Worm (Caenorhabditis elegans) whole organism, early embryonic: ENCODE measurements around the gene msa-1.

Experiments
- B0310.2 ChIP-seq: sonication (generic microtip); optimal IDR thresholded peaks from 2 replicates; lab custom pipeline; 2016; ENCODE audit warnings: mild to moderate bottlenecking, missing genetic modification characterization, missing compliant biosample characterization
- F13C5.2 ChIP-seq: sonication (generic microtip); optimal IDR thresholded peaks from 2 replicates; lab custom pipeline; 2017; ENCODE audit warnings: mild to moderate bottlenecking, missing genetic modification characterization, inconsistent platforms, missing compliant biosample characterization
- aly-1 ChIP-seq: sonication (generic microtip); optimal IDR thresholded peaks from 2 replicates; lab custom pipeline; 2016; ENCODE audit warnings: missing genetic modification characterization, missing compliant biosample characterization
- ama-1 ChIP-seq: fragments of 150-350 bp; optimal IDR thresholded peaks from 2 replicates; lab custom pipeline; 2014
- ceh-13 ChIP-seq: fragments of 200-800 bp; sonication (Bioruptor generic); optimal IDR thresholded peaks from 2 replicates; lab custom pipeline; 2018; ENCODE audit warnings: mild to moderate bottlenecking, missing genetic modification characterization, missing compliant biosample characterization
- ceh-36 ChIP-seq: sonication (generic microtip); optimal IDR thresholded peaks from 2 replicates; lab custom pipeline; 2016; ENCODE audit warnings: missing genetic modification characterization, inconsistent platforms, missing compliant biosample characterization
- ets-7 ChIP-seq: sonication (generic microtip); optimal IDR thresholded peaks from 2 replicates; lab custom pipeline; 2016; ENCODE audit warnings: missing genotype, missing genetic modification characterization, missing compliant biosample characterization
- flt-1 ChIP-seq: fragments of 200-800 bp; sonication (Bioruptor generic); IDR thresholded peaks from 2 replicates; pipeline ENCODE4 v1.3.6; 2022; ENCODE audit warnings: missing genetic modification characterization, missing compliant biosample characterization
- hmbx-1 ChIP-seq: sonication (generic microtip); optimal IDR thresholded peaks from 2 replicates; lab custom pipeline; 2016; ENCODE audit warnings: mild to moderate bottlenecking, missing genetic modification characterization, missing compliant biosample characterization
- hmg-4 ChIP-seq: fragments of 200-800 bp; sonication (Bioruptor generic); optimal IDR thresholded peaks from 2 replicates; lab custom pipeline; 2018; ENCODE audit warnings: mild to moderate bottlenecking, missing genetic modification characterization, missing compliant biosample characterization
- hnd-1 ChIP-seq: sonication (generic microtip); optimal IDR thresholded peaks from 2 replicates; lab custom pipeline; 2016; ENCODE audit warnings: missing genetic modification characterization, missing compliant biosample characterization
- pes-1 ChIP-seq: fragments of 200-800 bp; sonication (Bioruptor generic); IDR thresholded peaks from 2 replicates; pipeline ENCODE4 v1.3.6; 2022; ENCODE audit warnings: missing genetic modification reagents, missing genetic modification characterization, missing compliant biosample characterization
- scrt-1 ChIP-seq: fragments of 200-800 bp; sonication (Bioruptor generic); IDR thresholded peaks from 2 replicates; pipeline ENCODE4 v1.3.6; 2022; ENCODE audit warnings: missing genetic modification characterization, missing compliant biosample characterization
- sea-1 ChIP-seq: fragments of 200-800 bp; sonication (Bioruptor generic); conservative IDR thresholded peaks from 2 replicates; pipeline ENCODE4 v1.3.6; 2022; ENCODE audit warnings: missing genetic modification characterization, missing compliant biosample characterization
- tbx-11 ChIP-seq: fragments of 200-800 bp; sonication (Bioruptor generic); IDR thresholded peaks from 2 replicates; pipeline ENCODE4 v1.3.6; 2022; ENCODE audit warnings: missing genetic modification characterization, missing compliant biosample characterization
- tbx-37 ChIP-seq: fragments of 200-800 bp; sonication (Bioruptor generic); conservative IDR thresholded peaks from 2 replicates; pipeline ENCODE4 v1.3.6; 2022; ENCODE audit warnings: missing genetic modification reagents, missing genetic modification characterization, missing compliant biosample characterization
- tra-4 ChIP-seq: sonication (generic microtip); optimal IDR thresholded peaks from 2 replicates; lab custom pipeline; 2017; ENCODE audit warnings: missing genetic modification characterization, missing compliant biosample characterization

msa-1 gene

DNA sequence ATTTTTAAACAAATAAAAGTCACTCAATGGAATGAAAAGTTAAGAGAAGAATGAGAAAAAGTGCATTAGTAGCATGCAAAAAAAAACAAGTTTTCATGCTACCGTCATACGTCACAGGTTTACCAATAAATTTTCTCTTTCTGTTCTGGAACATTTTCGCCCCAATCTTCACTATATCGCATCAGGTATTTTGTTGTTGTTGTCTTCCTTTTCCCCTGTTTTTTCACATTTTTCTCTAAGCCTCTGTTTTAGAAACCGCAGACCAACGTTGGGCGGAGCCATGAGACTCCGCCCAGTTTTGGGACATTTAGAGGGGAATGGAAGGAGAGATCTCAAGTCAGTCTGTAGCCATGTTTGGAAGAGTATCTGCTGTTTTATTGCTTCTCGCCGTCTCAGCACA lies at the start of gene msa-1:
Gene msa-1, plus strand, starts transcription at position 301 of the 400 bp plus-strand sequence.
- TF ChIP-seq F13C5.2 (tag; lab: Kevin White, UChicago) = no peak
- no peak for TF ChIP-seq tbx-37
- no peak for TF ChIP-seq ceh-13 (GFP tag; lab: Kevin White, UChicago)
- TF ChIP-seq tbx-11 (GFP tag; lab: Robert Waterston, UW) = no peak
- no peak for TF ChIP-seq tra-4
- no peak for TF ChIP-seq ets-7 (tag; lab: Kevin White, UChicago)
- TF ChIP-seq B0310.2 (tag; lab: Kevin White, UChicago) = no peak
- no peak for TF ChIP-seq ceh-36 (tag; lab: Kevin White, UChicago)
- no peak for TF ChIP-seq hmg-4 (GFP tag; lab: Kevin White, UChicago)
- TF ChIP-seq hnd-1 = no peak
- no peak for TF ChIP-seq ama-1 (lab: Kevin White, UChicago)
- TF ChIP-seq flt-1 (GFP tag; lab: Robert Waterston, UW) = no peak
- TF ChIP-seq hmbx-1 (tag; lab: Kevin White, UChicago) = no peak

DNA sequence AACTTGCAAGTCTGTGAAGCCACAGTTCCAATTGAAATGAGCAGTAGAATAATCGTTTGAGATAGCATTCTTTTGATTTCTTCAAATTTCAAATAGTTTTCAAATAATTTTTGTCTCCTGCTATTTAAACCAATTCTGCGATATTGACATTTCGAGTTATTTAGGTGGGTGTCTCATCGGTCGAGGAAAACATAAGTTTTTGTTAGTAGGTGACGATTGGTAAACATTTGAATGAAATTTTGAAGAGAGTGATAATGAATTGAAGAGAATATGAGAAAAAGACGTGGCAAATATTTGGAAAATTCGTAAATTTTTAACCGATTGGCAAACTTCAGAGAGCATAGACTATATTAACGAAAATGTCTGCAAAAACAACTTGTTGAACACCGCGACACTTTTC lies 48.0 kb upstream of the msa-1 start, which contains the start of gene Y73F4A.3:
Gene Y73F4A.3, minus strand, starts transcription at position 101 of the 400 bp plus-strand sequence.
- TF ChIP-seq aly-1 (tag; lab: Kevin White, UChicago) (no peak), hmg-4 (GFP tag; lab: Kevin White, UChicago) (no peak), hnd-1 (no peak), pes-1 (no peak), F13C5.2 (tag; lab: Kevin White, UChicago) (no peak), hmbx-1 (tag; lab: Kevin White, UChicago) (no peak), tbx-11 (GFP tag; lab: Robert Waterston, UW) (no peak), ceh-36 (tag; lab: Kevin White, UChicago) (no peak), ets-7 (tag; lab: Kevin White, UChicago) (no peak), tbx-37 (no peak)

DNA sequence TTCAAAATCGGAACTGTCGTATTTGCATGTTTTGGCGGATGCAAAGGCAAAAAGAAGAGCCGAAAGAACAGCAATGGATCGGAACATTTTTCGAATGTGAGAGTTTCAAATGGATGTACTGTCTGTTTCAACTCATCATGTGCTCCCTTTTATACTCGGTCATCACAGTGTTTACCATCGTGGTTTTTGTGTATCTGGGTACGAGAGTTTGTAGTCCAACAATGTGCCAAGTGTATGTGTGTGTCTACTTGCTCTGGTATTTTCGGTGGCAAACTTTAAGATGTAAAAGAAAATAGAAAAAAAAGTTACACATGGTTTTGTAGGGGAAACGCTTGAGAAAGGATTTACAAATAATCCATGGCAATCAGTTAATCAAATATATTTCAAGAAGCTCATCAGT lies 45.2 kb upstream of the msa-1 start, which contains the start of gene Y73F4A.2:
Gene Y73F4A.2, minus strand, starts transcription at position 124 of the 400 bp plus-strand sequence.
- TF ChIP-seq pes-1 = no peak
- no peak for TF ChIP-seq ceh-13 (GFP tag; lab: Kevin White, UChicago)
- no peak for TF ChIP-seq hmg-4 (GFP tag; lab: Kevin White, UChicago)
- TF ChIP-seq aly-1 (tag; lab: Kevin White, UChicago) = no peak
- TF ChIP-seq scrt-1 (GFP tag; lab: Robert Waterston, UW) = no peak
- no peak for TF ChIP-seq tbx-37
- TF ChIP-seq flt-1 (GFP tag; lab: Robert Waterston, UW) = no peak
- no peak for TF ChIP-seq tra-4
- TF ChIP-seq B0310.2 (tag; lab: Kevin White, UChicago) = no peak
- no peak for TF ChIP-seq hnd-1
- no peak for TF ChIP-seq hmbx-1 (tag; lab: Kevin White, UChicago)
- no peak for TF ChIP-seq F13C5.2 (tag; lab: Kevin White, UChicago)
- TF ChIP-seq ama-1 (lab: Kevin White, UChicago) = no peak
- TF ChIP-seq ets-7 (tag; lab: Kevin White, UChicago) = no peak
- TF ChIP-seq tbx-11 (GFP tag; lab: Robert Waterston, UW) = no peak
- no peak for TF ChIP-seq sea-1 (GFP tag; lab: Robert Waterston, UW)
- no peak for TF ChIP-seq ceh-36 (tag; lab: Kevin White, UChicago)

DNA sequence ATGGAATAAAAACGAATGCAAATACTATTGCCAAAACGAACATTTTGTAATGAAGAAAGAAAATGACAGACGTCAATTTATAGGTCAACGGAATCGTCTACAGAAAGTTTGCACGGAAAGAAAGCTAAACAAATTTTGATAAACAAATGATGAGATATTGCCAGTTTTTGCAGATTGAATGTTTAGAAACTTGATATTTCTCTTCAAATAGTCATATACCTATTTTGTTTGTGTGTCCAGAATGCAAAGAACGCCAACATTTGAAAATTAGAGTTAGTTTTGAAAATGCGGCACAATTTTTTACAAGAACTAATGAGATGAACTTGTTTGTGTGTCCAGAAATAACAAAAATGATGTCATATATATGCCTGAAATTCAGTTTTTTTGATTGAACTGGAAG lies 43.1 kb upstream of the msa-1 start, which contains the start of gene Y73F4A.1:
Gene Y73F4A.1, minus strand, starts transcription at position 101 of the 400 bp plus-strand sequence.
- TF ChIP-seq ceh-36 (tag; lab: Kevin White, UChicago) (no peak), aly-1 (tag; lab: Kevin White, UChicago) (no peak), scrt-1 (GFP tag; lab: Robert Waterston, UW) (no peak), tbx-11 (GFP tag; lab: Robert Waterston, UW) (no peak), ceh-13 (GFP tag; lab: Kevin White, UChicago) (no peak), hmg-4 (GFP tag; lab: Kevin White, UChicago) (no peak), B0310.2 (tag; lab: Kevin White, UChicago) (no peak), ets-7 (tag; lab: Kevin White, UChicago) (no peak), F13C5.2 (tag; lab: Kevin White, UChicago) (no peak)

DNA sequence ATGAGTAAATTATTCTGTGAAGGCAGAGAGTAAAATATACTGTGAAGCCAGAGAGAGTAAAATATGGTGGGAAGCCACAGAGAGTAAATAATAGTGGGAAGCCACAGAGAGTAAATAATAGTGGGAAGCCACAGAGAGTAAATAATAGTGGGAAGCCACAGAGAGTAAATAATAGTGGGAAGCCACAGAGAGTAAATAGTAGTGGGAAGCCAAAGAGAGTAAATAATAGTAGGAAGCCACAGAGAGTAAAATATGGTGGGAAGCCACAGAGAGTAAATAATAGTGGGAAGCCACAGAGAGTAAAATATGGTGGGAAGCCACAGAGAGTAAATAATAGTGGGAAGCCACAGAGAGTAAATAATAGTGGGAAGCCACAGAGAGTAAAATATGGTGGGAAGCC lies 40.3 kb upstream of the msa-1 start:
- TF ChIP-seq hmbx-1 (tag; lab: Kevin White, UChicago) = peak; percentile 5
- TF ChIP-seq ets-7 (tag; lab: Kevin White, UChicago) = peak; percentile 45

DNA sequence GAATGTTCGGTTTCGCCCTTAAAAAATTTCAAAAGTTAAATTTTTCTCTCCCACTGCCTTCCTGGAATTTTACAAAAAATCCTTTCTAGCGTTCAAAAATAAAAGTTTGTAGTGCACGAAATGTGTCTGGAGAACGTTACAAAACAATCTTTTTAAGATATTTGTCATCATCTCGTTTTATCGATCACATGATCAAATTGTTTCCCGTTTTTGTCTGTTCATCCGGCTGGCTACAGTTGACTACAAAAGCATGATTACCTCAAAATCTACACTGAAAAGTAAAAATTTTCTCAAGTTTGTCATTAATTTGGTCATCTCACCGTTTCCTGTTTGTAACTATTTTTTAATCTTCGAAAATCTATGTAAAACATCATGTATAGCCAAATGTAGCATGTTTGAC lies 37.4 kb upstream of the msa-1 start:
- TF ChIP-seq sea-1 (GFP tag; lab: Robert Waterston, UW) (no peak), scrt-1 (GFP tag; lab: Robert Waterston, UW) (no peak), aly-1 (tag; lab: Kevin White, UChicago) (no peak), tra-4 (no peak), pes-1 (no peak), ets-7 (tag; lab: Kevin White, UChicago) (no peak), tbx-11 (GFP tag; lab: Robert Waterston, UW) (no peak), tbx-37 (no peak), ama-1 (lab: Kevin White, UChicago) (no peak), ceh-36 (tag; lab: Kevin White, UChicago) (no peak), ceh-13 (GFP tag; lab: Kevin White, UChicago) (no peak), F13C5.2 (tag; lab: Kevin White, UChicago) (no peak), B0310.2 (tag; lab: Kevin White, UChicago) (no peak), hmg-4 (GFP tag; lab: Kevin White, UChicago) (no peak), hnd-1 (no peak)

DNA sequence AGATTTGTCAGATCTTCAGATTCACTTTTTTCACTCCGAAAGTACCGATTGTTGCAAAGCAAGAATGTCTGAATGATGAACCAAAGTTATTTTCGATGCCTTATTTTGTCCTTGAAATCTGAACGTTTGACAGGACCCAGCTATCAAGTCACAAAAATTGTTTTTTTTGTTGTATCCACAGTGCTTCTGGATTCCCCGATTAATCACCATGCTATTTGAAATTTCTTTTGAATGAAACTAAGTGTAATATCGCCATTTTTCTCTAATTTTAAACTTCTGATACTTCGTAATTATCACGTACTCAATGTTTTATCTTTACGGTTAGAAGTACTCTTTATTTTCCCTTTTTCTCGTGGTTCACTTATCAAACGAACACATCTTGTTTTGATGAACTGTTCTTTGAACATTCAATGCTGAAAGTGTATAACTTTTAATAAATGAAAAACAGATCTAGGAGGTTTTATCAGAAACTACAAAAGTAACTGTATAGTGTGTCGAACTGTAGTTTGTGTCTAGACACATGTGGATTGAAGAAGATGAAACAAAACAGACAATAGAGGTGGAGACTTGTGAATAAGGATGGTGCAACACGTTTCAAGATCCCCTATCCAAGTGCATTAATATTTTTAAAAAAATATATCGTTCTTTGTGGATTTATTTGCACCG lies 36.8 kb upstream of the msa-1 start:
- TF ChIP-seq sea-1 (GFP tag; lab: Robert Waterston, UW) (no peak), ama-1 (lab: Kevin White, UChicago) (no peak), hmg-4 (GFP tag; lab: Kevin White, UChicago) (no peak), pes-1 (no peak), B0310.2 (tag; lab: Kevin White, UChicago) (no peak), aly-1 (tag; lab: Kevin White, UChicago) (no peak), tbx-11 (GFP tag; lab: Robert Waterston, UW) (no peak)
